Worm (Caenorhabditis elegans) whole organism, L1 larva: ENCODE data around the gene C34B4.3.

Source experiments
- aly-2 ChIP-seq: fragments of 150-350 bp; optimal IDR thresholded peaks from 2 replicates; lab custom pipeline; 2014; ENCODE audit warnings: missing biosample characterization, missing genetic modification characterization
- ceh-82 ChIP-seq, 3 experiments: fragments of 150-350 bp in 1 of 3; sonication (generic microtip) in 2 of 3; optimal IDR thresholded peaks; 2 replicates each; lab custom pipeline; 2014 to 2017; ENCODE audit warnings: missing biosample characterization in 3 of 3, missing genetic modification characterization in 3 of 3

ce11 chrV:13026631-13027299, 44.2 kb downstream of the C34B4.3 start:
- TF ChIP-seq aly-2 (tag; lab: Kevin White, UChicago): no peak
- TF ChIP-seq ceh-82 (tag; optimal IDR thresholded peaks at IDR 0.05; lab: Kevin White, UChicago): no peak
